Worm (Caenorhabditis elegans): ENCODE measurements around the gene atgp-1.

- no peak for TF ChIP-seq elt-2 (tag; optimal IDR thresholded peaks at IDR 0.05)
- TF ChIP-seq nhr-11 (tag; optimal IDR thresholded peaks at IDR 0.05), result no peak
- no peak for TF ChIP-seq pag-3 (tag; optimal IDR thresholded peaks at IDR 0.05; ENCODE audit: borderline replicate concordance)
- no peak for TF ChIP-seq ama-1 (optimal IDR thresholded peaks at IDR 0.05)
- TF ChIP-seq pqm-1 (tag; optimal IDR thresholded peaks at IDR 0.05), result no peak
- no peak for TF ChIP-seq ets-4 (tag; optimal IDR thresholded peaks at IDR 0.05)
- no peak for TF ChIP-seq ceh-24 (tag; optimal IDR thresholded peaks at IDR 0.05)
- TF ChIP-seq rnt-1 (tag; optimal IDR thresholded peaks at IDR 0.05), result no peak
- TF ChIP-seq gmeb-2 (tag; optimal IDR thresholded peaks at IDR 0.05), result no peak
- TF ChIP-seq F13H6.1 (tag; optimal IDR thresholded peaks at IDR 0.05), result no peak
- no peak for TF ChIP-seq hlh-15 (tag; optimal IDR thresholded peaks at IDR 0.05)
- TF ChIP-seq ceh-34 (tag; optimal IDR thresholded peaks at IDR 0.05), result no peak
- no peak for TF ChIP-seq unc-55 (GFP tag; optimal IDR thresholded peaks at IDR 0.05)
These were observed 35.6 kb upstream of the atgp-1 start for ce11 chrIV:17233494-17233893.
